Worm (Caenorhabditis elegans) whole organism, L4/young adult: ENCODE data around the gene nhl-1.

ENCODE experiments used
- W03F9.2 ChIP-seq: fragments of 150-350 bp; optimal IDR thresholded peaks from 2 replicates; lab custom pipeline; 2014; ENCODE audit warnings: missing biosample characterization, missing genetic modification characterization
- dao-5 ChIP-seq: sonication (generic microtip); optimal IDR thresholded peaks from 2 replicates; lab custom pipeline; 2016; ENCODE audit warnings: missing genotype, missing genetic modification characterization, moderate library complexity, missing compliant biosample characterization
- him-1 ChIP-seq: sonication (generic microtip); optimal IDR thresholded peaks from 2 replicates; lab custom pipeline; 2016; ENCODE audit warnings: missing genotype, missing genetic modification reagents, missing genetic modification characterization, missing compliant biosample characterization

- TF ChIP-seq him-1 (tag; lab: Kevin White, UChicago) (no peak), dao-5 (tag; lab: Kevin White, UChicago) (no peak), W03F9.2 (tag; lab: Kevin White, UChicago) (no peak)
Observed at ce11 chrIII:9112479-9112878, 41.2 kb downstream of the nhl-1 start.
